Fruit fly (Drosophila melanogaster) whole organism, embryonic: ENCODE results near the gene CG4607.

ENCODE experiments used
- Awh ChIP-seq: fragments of 200-800 bp; sonication (Bioruptor generic); IDR thresholded peaks from 2 replicates; pipeline ENCODE4, ENCODE4 v1.3.6; 2022; ENCODE audit warnings: missing biosample characterization, missing genetic modification characterization
- B-H1 ChIP-seq: fragments of 200-800 bp; sonication (Bioruptor generic); IDR thresholded peaks from 3 replicates; pipeline ENCODE4 v1.3.6; 2022; ENCODE audit warnings: missing biosample characterization, missing genetic modification characterization
- CG10979 ChIP-seq: fragments of 200-800 bp; sonication (Bioruptor generic); optimal IDR thresholded peaks from 2 replicates; lab custom pipeline; 2018; ENCODE audit warnings: missing biosample characterization, mild to moderate bottlenecking, missing genetic modification characterization, moderate library complexity
- CG11247 ChIP-seq: fragments of 200-800 bp; sonication (Bioruptor generic); IDR thresholded peaks from 2 replicates; pipeline ENCODE4 v1.3.6; 2022; ENCODE audit warnings: missing biosample characterization, missing genetic modification characterization
- CG12391 ChIP-seq: fragments of 200-800 bp; sonication (Bioruptor generic); optimal IDR thresholded peaks from 3 replicates; lab custom pipeline; 2018; ENCODE audit warnings: missing biosample characterization, mild to moderate bottlenecking, missing genetic modification characterization, moderate library complexity
- CG14441 ChIP-seq: fragments of 200-800 bp; sonication (Bioruptor generic); IDR thresholded peaks from 2 replicates; pipeline ENCODE4 v1.3.6; 2022; ENCODE audit warnings: missing biosample characterization, missing genetic modification characterization
- CG16779 ChIP-seq: fragments of 200-800 bp; sonication (Bioruptor generic); IDR thresholded peaks from 2 replicates; pipeline ENCODE4 v1.3.6; 2022; ENCODE audit warnings: missing biosample characterization, missing genetic modification characterization
- CG17186 ChIP-seq: fragments of 200-800 bp; sonication (Bioruptor generic); optimal IDR thresholded peaks from 3 replicates; lab custom pipeline; 2017; ENCODE audit warnings: missing biosample characterization, missing genetic modification reagents, missing genetic modification characterization
- CG1832 ChIP-seq: fragments of 200-800 bp; sonication (Bioruptor generic); optimal IDR thresholded peaks from 2 replicates; lab custom pipeline; 2017; ENCODE audit warnings: missing biosample characterization, mild to moderate bottlenecking, missing genetic modification characterization, inconsistent platforms
- CG2202 ChIP-seq: fragments of 200-800 bp; sonication (Bioruptor generic); optimal IDR thresholded peaks from 2 replicates; lab custom pipeline; 2018; ENCODE audit warnings: missing biosample characterization, mild to moderate bottlenecking, missing genetic modification characterization
- CG30403 ChIP-seq: fragments of 200-800 bp; sonication (Bioruptor generic); optimal IDR thresholded peaks from 3 replicates; lab custom pipeline; 2016; ENCODE audit warnings: missing biosample characterization, missing genetic modification characterization
- CG32532 ChIP-seq: fragments of 200-800 bp; sonication (Bioruptor generic); IDR thresholded peaks from 2 replicates; pipeline ENCODE4 v1.3.6; 2022; ENCODE audit warnings: missing biosample characterization, missing genetic modification characterization
- CG4282 ChIP-seq: fragments of 200-800 bp; sonication (Bioruptor generic); optimal IDR thresholded peaks from 2 replicates; lab custom pipeline; 2016; ENCODE audit warnings: missing biosample characterization, missing genetic modification characterization
- CG4360 ChIP-seq: fragments of 200-800 bp; sonication (Bioruptor generic); IDR thresholded peaks from 2 replicates; pipeline ENCODE4 v1.3.6; 2022; ENCODE audit warnings: missing biosample characterization, missing genetic modification characterization
- CG7357 ChIP-seq: fragments of 200-800 bp; sonication (Bioruptor generic); IDR thresholded peaks from 3 replicates; pipeline ENCODE4 v1.3.6; 2022; ENCODE audit warnings: missing biosample characterization, missing genetic modification characterization
- CG7839 ChIP-seq: fragments of 200-800 bp; sonication (Bioruptor generic); optimal IDR thresholded peaks from 3 replicates; lab custom pipeline; 2018; ENCODE audit warnings: missing biosample characterization, mild to moderate bottlenecking, missing genetic modification characterization, moderate library complexity
- CG9932 ChIP-seq: fragments of 200-800 bp; sonication (Bioruptor generic); IDR thresholded peaks from 2 replicates; pipeline ENCODE4 v1.3.6; 2022; ENCODE audit warnings: missing biosample characterization, missing genetic modification characterization
- CrebB ChIP-seq: fragments of 200-800 bp; sonication (Bioruptor generic); optimal IDR thresholded peaks from 3 replicates; lab custom pipeline; 2018; ENCODE audit warnings: missing biosample characterization, mild to moderate bottlenecking, missing genetic modification characterization
- Dek ChIP-seq: fragments of 200-800 bp; sonication (Bioruptor generic); optimal IDR thresholded peaks from 3 replicates; lab custom pipeline; 2019; ENCODE audit warnings: missing biosample characterization, mild to moderate bottlenecking, missing genetic modification characterization, moderate library complexity
- E2f2 ChIP-seq: fragments of 200-800 bp; sonication (Bioruptor generic); IDR thresholded peaks from 2 replicates; pipeline ENCODE4 v1.3.6; 2022; ENCODE audit warnings: missing biosample characterization, missing genetic modification characterization
- Elba2 ChIP-seq: fragments of 200-800 bp; sonication (Bioruptor generic); optimal IDR thresholded peaks from 3 replicates; lab custom pipeline; 2016; ENCODE audit warnings: missing biosample characterization, missing genetic modification characterization
- GATAe ChIP-seq: fragments of 200-800 bp; sonication (Bioruptor generic); conservative IDR thresholded peaks from 2 replicates; pipeline ENCODE4 v1.3.6; 2022; ENCODE audit warnings: missing biosample characterization, missing genetic modification characterization
- Hr39 ChIP-seq: fragments of >200 bp; optimal IDR thresholded peaks from 2 replicates; lab custom pipeline; 2017
- Meics ChIP-seq: fragments of 200-800 bp; sonication (Bioruptor generic); optimal IDR thresholded peaks from 2 replicates; lab custom pipeline; 2017; ENCODE audit warnings: missing biosample characterization, mild to moderate bottlenecking, missing genetic modification characterization
- NfI ChIP-seq: fragments of 200-800 bp; sonication (Bioruptor generic); optimal IDR thresholded peaks from 3 replicates; lab custom pipeline; 2018; ENCODE audit warnings: missing biosample characterization, mild to moderate bottlenecking, missing genetic modification characterization, moderate library complexity
- Sry-β ChIP-seq: fragments of 200-800 bp; sonication (Bioruptor generic); optimal IDR thresholded peaks from 2 replicates; lab custom pipeline; 2018; ENCODE audit warnings: missing biosample characterization, mild to moderate bottlenecking, missing genetic modification characterization, moderate library complexity
- Sry-δ ChIP-seq: fragments of 200-800 bp; sonication (Bioruptor generic); optimal IDR thresholded peaks from 2 replicates; lab custom pipeline; 2016; ENCODE audit warnings: missing biosample characterization, missing genetic modification characterization
- Ssrp ChIP-seq: fragments of 200-800 bp; sonication (Bioruptor generic); optimal IDR thresholded peaks from 2 replicates; lab custom pipeline; 2018; ENCODE audit warnings: missing biosample characterization, mild to moderate bottlenecking, missing genetic modification characterization, moderate library complexity
- Xrp1 ChIP-seq: fragments of 200-800 bp; sonication (Bioruptor generic); IDR thresholded peaks from 2 replicates; pipeline ENCODE4 v1.3.6; 2022; ENCODE audit warnings: missing biosample characterization, missing genetic modification characterization
- YL-1 ChIP-seq: fragments of 200-800 bp; sonication (Bioruptor generic); optimal IDR thresholded peaks from 3 replicates; lab custom pipeline; 2017; ENCODE audit warnings: missing biosample characterization, mild to moderate bottlenecking, missing genetic modification characterization
- al ChIP-seq: fragments of 200-800 bp; sonication (Bioruptor generic); IDR thresholded peaks from 2 replicates; pipeline ENCODE4 v1.3.6; 2022; ENCODE audit warnings: missing biosample characterization, missing genetic modification characterization
- br ChIP-seq: fragments of >200 bp; optimal IDR thresholded peaks from 2 replicates; lab custom pipeline; 2017
- da ChIP-seq: fragments of 200-800 bp; sonication (Bioruptor generic); optimal IDR thresholded peaks from 2 replicates; lab custom pipeline; 2016; ENCODE audit warnings: missing biosample characterization, missing genetic modification characterization
- dysf ChIP-seq: fragments of 200-800 bp; sonication (Bioruptor generic); IDR thresholded peaks from 3 replicates; pipeline ENCODE4 v1.3.6; 2022; ENCODE audit warnings: missing biosample characterization, missing genetic modification characterization
- fd64A ChIP-seq: fragments of 200-800 bp; sonication (Bioruptor generic); optimal IDR thresholded peaks from 3 replicates; lab custom pipeline; 2018; ENCODE audit warnings: missing biosample characterization, mild to moderate bottlenecking, missing genetic modification characterization
- hbn ChIP-seq: fragments of 200-800 bp; sonication (Bioruptor generic); IDR thresholded peaks from 2 replicates; pipeline ENCODE4 v1.3.6; 2022; ENCODE audit warnings: missing biosample characterization, missing genetic modification characterization; ENCODE audit not compliant: partially characterized antibody
- ind ChIP-seq: fragments of 200-800 bp; sonication (Bioruptor generic); optimal IDR thresholded peaks from 3 replicates; lab custom pipeline; 2016; ENCODE audit warnings: missing biosample characterization, missing genetic modification characterization
- jing ChIP-seq: fragments of 200-800 bp; sonication (Bioruptor generic); optimal IDR thresholded peaks from 2 replicates; lab custom pipeline; 2018; ENCODE audit warnings: missing biosample characterization, mild to moderate bottlenecking, missing genetic modification characterization
- ken ChIP-seq: fragments of 200-800 bp; sonication (Bioruptor generic); IDR thresholded peaks from 3 replicates; pipeline ENCODE4 v1.3.6; 2022; ENCODE audit warnings: missing biosample characterization, missing genetic modification characterization
- knrl ChIP-seq: fragments of 200-800 bp; sonication (Bioruptor generic); IDR thresholded peaks from 3 replicates; pipeline ENCODE4 v1.3.6; 2022; ENCODE audit warnings: missing biosample characterization, missing genetic modification characterization; ENCODE audit not compliant: partially characterized antibody
- lmd ChIP-seq: fragments of 200-800 bp; sonication (Bioruptor generic); IDR thresholded peaks from 2 replicates; pipeline ENCODE4 v1.3.6; 2022; ENCODE audit warnings: missing biosample characterization, missing genetic modification characterization
- lola ChIP-seq, 3 experiments: fragments of >200 bp in 2 of 3; fragments of 200-800 bp in 1 of 3; sonication (Bioruptor generic) in 1 of 3; optimal IDR thresholded peaks; 2 replicates each; lab custom pipeline; 2017 to 2019; ENCODE audit warnings: missing biosample characterization in 3 of 3, missing genetic modification characterization in 3 of 3, mild to moderate bottlenecking in 1 of 3, moderate library complexity in 1 of 3
- luna ChIP-seq: fragments of 200-800 bp; sonication (Bioruptor generic); optimal IDR thresholded peaks from 2 replicates; lab custom pipeline; 2016; ENCODE audit warnings: missing biosample characterization, missing genetic modification characterization
- maf-S ChIP-seq: fragments of 200-800 bp; sonication (Bioruptor generic); optimal IDR thresholded peaks from 2 replicates; lab custom pipeline; 2016; ENCODE audit warnings: missing biosample characterization, missing genetic modification characterization
- nau ChIP-seq: fragments of 200-800 bp; sonication (Bioruptor generic); optimal IDR thresholded peaks from 3 replicates; lab custom pipeline; 2017; ENCODE audit warnings: missing biosample characterization, mild to moderate bottlenecking, missing genetic modification characterization, missing genetic modification reagents
- nmo ChIP-seq: fragments of 200-800 bp; sonication (Bioruptor generic); optimal IDR thresholded peaks from 2 replicates; lab custom pipeline; 2018; ENCODE audit warnings: missing biosample characterization, mild to moderate bottlenecking, missing genetic modification characterization, moderate library complexity
- row ChIP-seq: fragments of 200-800 bp; sonication (Bioruptor generic); IDR thresholded peaks from 3 replicates; pipeline ENCODE4 v1.3.6; 2022; ENCODE audit warnings: missing biosample characterization, missing genetic modification characterization
- sqz ChIP-seq: fragments of 200-800 bp; sonication (Bioruptor generic); optimal IDR thresholded peaks from 3 replicates; lab custom pipeline; 2018; ENCODE audit warnings: missing biosample characterization, mild to moderate bottlenecking, missing genetic modification characterization
- tin ChIP-seq: fragments of 200-800 bp; sonication (Bioruptor generic); optimal IDR thresholded peaks from 3 replicates; lab custom pipeline; 2016; ENCODE audit warnings: missing biosample characterization, missing genetic modification characterization
- yki ChIP-seq: fragments of >200 bp; optimal IDR thresholded peaks from 3 replicates; lab custom pipeline; 2018
- zen ChIP-seq: fragments of 200-800 bp; sonication (Bioruptor generic); optimal IDR thresholded peaks from 3 replicates; lab custom pipeline; 2018; ENCODE audit warnings: missing biosample characterization, mild to moderate bottlenecking, missing genetic modification characterization, moderate library complexity

CG4607 gene

DNA sequence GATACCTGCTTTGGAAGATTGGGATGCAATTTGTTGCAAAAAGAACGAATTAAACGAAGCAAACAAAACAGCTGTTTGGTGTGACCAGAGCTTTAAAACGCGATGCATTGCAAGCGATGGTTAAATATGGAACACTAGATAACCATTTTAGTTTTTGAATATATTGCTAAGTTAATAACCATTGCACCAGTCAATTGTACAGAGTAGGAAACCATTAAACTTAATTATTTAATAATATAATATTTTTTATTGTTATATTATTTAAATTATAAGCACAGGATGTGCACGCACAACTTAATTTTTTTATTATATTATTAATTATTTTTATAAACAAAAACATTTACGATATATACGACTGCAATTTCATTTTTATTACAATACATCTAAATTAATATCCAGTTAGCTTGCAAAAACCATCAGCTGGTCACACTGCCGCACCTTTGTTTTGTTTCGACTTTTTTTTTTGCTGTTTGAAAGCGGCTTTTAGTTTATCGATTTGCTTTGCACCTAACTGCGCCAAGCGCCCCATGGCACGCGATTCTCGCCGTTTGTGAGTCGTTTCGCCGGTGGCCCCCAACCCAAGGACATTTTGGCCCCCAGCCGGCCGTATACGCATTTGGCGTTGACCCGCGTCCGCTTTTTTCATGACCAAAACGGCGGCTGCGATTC, 35.3 kb downstream of the CG4607 start, which contains the start of the genes CG4617 and CG8300 (continued):
- TF ChIP-seq Ssrp (peak; percentile 58), CG30403 (GFP tag; lab: Kevin White, UChicago) (peak; percentile 24), Xrp1 (0 out of 2 replicates have a peak, but pooled peaks have one; percentile 37), tin (GFP tag; lab: Kevin White, UChicago) (peak; percentile 30), jing (no peak), NfI (peak; percentile 1), knrl (GFP tag; lab: Robert Waterston, UW) (no peak), ken (GFP tag; lab: Robert Waterston, UW) (no peak), fd64A (GFP tag; lab: Kevin White, UChicago) (no peak), ind (peak; percentile 18), da (GFP tag; lab: Kevin White, UChicago) (no peak), dysf (no peak), al (GFP tag; lab: Robert Waterston, UW) (0 out of 2 replicates have a peak, but pooled peaks have one; percentile 18), CG2202 (tag; lab: Kevin White, UChicago) (no peak), CG16779 (GFP tag; lab: Robert Waterston, UW) (no peak), E2f2 (GFP tag; lab: Robert Waterston, UW) (peak; percentile 64), CG7839 (peak; percentile 56), CG4282 (GFP tag; lab: Kevin White, UChicago) (no peak), hbn (GFP tag; lab: Robert Waterston, UW) (no peak), CG32532 (GFP tag; lab: Robert Waterston, UW) (peak; percentile 43; the same call in 1 of the 2 replicates), Sry-β (GFP tag; lab: Kevin White, UChicago) (no peak), Elba2 (GFP tag; lab: Kevin White, UChicago) (peak; percentile 25), nau (GFP tag; lab: Kevin White, UChicago) (no peak), CG11247 (GFP tag; lab: Robert Waterston, UW) (no peak), CrebB (no peak), CG14441 (no peak), lola (GFP tag; optimal IDR thresholded peaks at IDR 0.05; lab: Kevin White, UChicago) (peak in 1 of 3 experiments; percentile 20), Dek (tag; lab: Kevin White, UChicago) (no peak), CG4360 (GFP tag; lab: Robert Waterston, UW) (no peak), CG7357 (no peak), yki (lab: Kevin White, UChicago) (no peak), luna (GFP tag; lab: Kevin White, UChicago) (no peak), GATAe (GFP tag; lab: Robert Waterston, UW) (no peak), CG10979 (no peak), Hr39 (lab: Kevin White, UChicago) (no peak), CG1832 (no peak), Meics (peak; percentile 18), maf-S (GFP tag; lab: Kevin White, UChicago) (no peak), Awh (GFP tag; lab: Robert Waterston, UW) (no peak), B-H1 (GFP tag; lab: Robert Waterston, UW) (no peak), lmd (0 out of 2 replicates have a peak, but pooled peaks have one; percentile 17), CG17186 (no peak), zen (tag; lab: Kevin White, UChicago) (no peak), nmo (GFP tag; lab: Kevin White, UChicago) (peak; percentile 65), YL-1 (peak; percentile 25), CG9932 (GFP tag; lab: Robert Waterston, UW) (peak; percentile 40; the same call in 1 of the 2 replicates), sqz (GFP tag; lab: Kevin White, UChicago) (peak; percentile 69), CG12391 (tag; lab: Kevin White, UChicago) (peak; percentile 66), br (lab: Kevin White, UChicago) (no peak), Sry-δ (GFP tag; lab: Kevin White, UChicago) (peak; percentile 30), row (GFP tag; lab: Robert Waterston, UW) (peak; percentile 70)
